Worm (Caenorhabditis elegans) whole organism, L4 larva: Measurements from ENCODE around the gene gbh-2.

Experiments
- F44E2.7 ChIP-seq: fragments of 200-800 bp; sonication (Bioruptor generic); IDR thresholded peaks from 2 replicates; pipeline ENCODE4 v2.1.2; 2022; ENCODE audit warnings: missing genetic modification characterization, missing compliant biosample characterization
- Y105C5A.15 ChIP-seq: fragments of 200-800 bp; sonication (Bioruptor generic); IDR thresholded peaks from 2 replicates; pipeline ENCODE4 v1.3.6; 2022; ENCODE audit warnings: missing genetic modification characterization, missing compliant biosample characterization
- Y5F2A.4 ChIP-seq: fragments of 200-800 bp; sonication (Bioruptor generic); optimal IDR thresholded peaks from 2 replicates; lab custom pipeline; 2018; ENCODE audit warnings: mild to moderate bottlenecking, missing genetic modification characterization, missing compliant biosample characterization
- Y75B8A.6 ChIP-seq: fragments of 200-800 bp; sonication (Bioruptor generic); IDR thresholded peaks from 2 replicates; pipeline ENCODE4 v1.3.6; 2022; ENCODE audit warnings: missing genetic modification reagents, missing genetic modification characterization, missing compliant biosample characterization
- ZK337.2 ChIP-seq: fragments of 200-800 bp; sonication (Bioruptor generic); IDR thresholded peaks from 2 replicates; pipeline ENCODE4 v1.3.6; 2022; ENCODE audit warnings: missing genetic modification reagents, missing genetic modification characterization, missing compliant biosample characterization
- aha-1 ChIP-seq: fragments of 150-350 bp; peaks from one replicate; lab custom pipeline; 2014; ENCODE audit warnings: missing biosample characterization, missing genetic modification characterization
- ceh-32 ChIP-seq: sonication (generic microtip); optimal IDR thresholded peaks from 2 replicates; lab custom pipeline; 2016; ENCODE audit warnings: mild to moderate bottlenecking, missing genetic modification characterization, missing compliant biosample characterization; ENCODE audit not compliant: poor library complexity
- ceh-44 ChIP-seq: fragments of 200-800 bp; sonication (Bioruptor generic); IDR thresholded peaks from 2 replicates; pipeline ENCODE4 v1.3.6; 2022; ENCODE audit warnings: missing genetic modification reagents, missing genetic modification characterization, missing compliant biosample characterization
- ceh-82 ChIP-seq: sonication (generic microtip); optimal IDR thresholded peaks from 2 replicates; lab custom pipeline; 2017; ENCODE audit warnings: missing biosample characterization, missing genetic modification characterization
- cey-2 ChIP-seq: sonication (generic microtip); optimal IDR thresholded peaks from 3 replicates; lab custom pipeline; 2017; ENCODE audit warnings: missing genetic modification characterization, mild to moderate bottlenecking, missing compliant biosample characterization, antibody characterized with exemption, borderline replicate concordance; ENCODE audit not compliant: insufficient read depth
- daf-16 ChIP-seq, 3 experiments: sonication (generic microtip); optimal IDR thresholded peaks; 2 replicates each; lab custom pipeline; 2016 to 2017; ENCODE audit warnings: missing genetic modification characterization in 3 of 3, missing genetic modification reagents in 3 of 3, mild to moderate bottlenecking in 2 of 3, missing compliant biosample characterization in 2 of 3, missing biosample characterization in 1 of 3, moderate library complexity in 1 of 3
- dmd-6 ChIP-seq: fragments of 200-800 bp; sonication (Bioruptor generic); IDR thresholded peaks from 2 replicates; pipeline ENCODE4 v1.3.6; 2022; ENCODE audit warnings: missing genetic modification reagents, missing genetic modification characterization, missing compliant biosample characterization
- duxl-1 ChIP-seq: sonication (generic microtip); optimal IDR thresholded peaks from 2 replicates; lab custom pipeline; 2016; ENCODE audit warnings: mild to moderate bottlenecking, missing genetic modification characterization, moderate library complexity, missing compliant biosample characterization; ENCODE audit not compliant: poor library complexity
- hmg-1.1 ChIP-seq: fragments of 200-800 bp; sonication (Bioruptor generic); IDR thresholded peaks from 2 replicates; pipeline ENCODE4 v1.3.6; 2022; ENCODE audit warnings: missing genetic modification reagents, missing genetic modification characterization, missing compliant biosample characterization
- lin-15B ChIP-seq: fragments of 150-350 bp; sonication (generic microtip); optimal IDR thresholded peaks from 3 replicates; lab custom pipeline; 2014; ENCODE audit warnings: missing biosample characterization, missing genetic modification characterization
- lin-29 ChIP-seq: fragments of 200-800 bp; sonication (Bioruptor generic); IDR thresholded peaks from 2 replicates; pipeline ENCODE4 v1.3.6; 2022; ENCODE audit warnings: missing genetic modification reagents, missing genetic modification characterization, missing compliant biosample characterization
- lin-38 ChIP-seq: fragments of 200-800 bp; sonication (Bioruptor generic); IDR thresholded peaks from 2 replicates; pipeline ENCODE4 v1.3.6; 2022; ENCODE audit warnings: missing genetic modification reagents, missing genetic modification characterization, missing compliant biosample characterization
- lin-39 ChIP-seq: fragments of 150-350 bp; optimal IDR thresholded peaks from 2 replicates; lab custom pipeline; 2014; ENCODE audit warnings: missing biosample characterization, missing genetic modification reagents, missing genetic modification characterization
- lir-3 ChIP-seq: sonication (generic microtip); optimal IDR thresholded peaks from 2 replicates; lab custom pipeline; 2016; ENCODE audit warnings: mild to moderate bottlenecking, missing genetic modification characterization, missing compliant biosample characterization
- lsy-2 ChIP-seq, 2 experiments: fragments of 150-350 bp in 1 of 2; sonication (generic microtip) in 1 of 2; optimal IDR thresholded peaks; 2 replicates each; lab custom pipeline; 2014 to 2017; ENCODE audit warnings: missing biosample characterization in 2 of 2, missing genetic modification characterization in 2 of 2
- madf-9 ChIP-seq: fragments of 200-800 bp; sonication (Bioruptor generic); conservative IDR thresholded peaks from 2 replicates; pipeline ENCODE4 v1.3.6; 2022; ENCODE audit warnings: missing genetic modification reagents, missing genetic modification characterization, missing compliant biosample characterization
- nhr-237 ChIP-seq: sonication (generic microtip); optimal IDR thresholded peaks from 2 replicates; lab custom pipeline; 2017; ENCODE audit warnings: missing biosample characterization, missing genetic modification characterization
- nhr-41 ChIP-seq: fragments of 200-800 bp; sonication (Bioruptor generic); IDR thresholded peaks from 2 replicates; pipeline ENCODE4 v1.3.6; 2022; ENCODE audit warnings: missing genetic modification reagents, missing genetic modification characterization, missing compliant biosample characterization
- nhr-6 ChIP-seq: fragments of 150-350 bp; optimal IDR thresholded peaks from 2 replicates; lab custom pipeline; 2014; ENCODE audit warnings: missing biosample characterization, missing genetic modification characterization
- nhr-76 ChIP-seq: fragments of 150-350 bp; optimal IDR thresholded peaks from 2 replicates; lab custom pipeline; 2014; ENCODE audit warnings: missing biosample characterization, missing genetic modification characterization
- nhr-77 ChIP-seq: fragments of 150-350 bp; optimal IDR thresholded peaks from 2 replicates; lab custom pipeline; 2014; ENCODE audit warnings: missing biosample characterization, missing genetic modification characterization
- php-3 ChIP-seq: fragments of 200-800 bp; sonication (Bioruptor generic); IDR thresholded peaks from 2 replicates; pipeline ENCODE4 v1.3.6; 2022; ENCODE audit warnings: missing genetic modification reagents, missing genetic modification characterization, missing compliant biosample characterization
- set-16 ChIP-seq: fragments of 200-800 bp; sonication (Bioruptor generic); IDR thresholded peaks from 2 replicates; pipeline ENCODE4 v1.3.6; 2022; ENCODE audit warnings: missing genetic modification reagents, missing genetic modification characterization, missing compliant biosample characterization
- skn-1 ChIP-seq: fragments of 150-350 bp; optimal IDR thresholded peaks from 2 replicates; lab custom pipeline; 2014; ENCODE audit warnings: missing biosample characterization, missing genetic modification characterization
- snpc-4 ChIP-seq: fragments of 150-350 bp; optimal IDR thresholded peaks from 2 replicates; lab custom pipeline; 2014; ENCODE audit warnings: missing biosample characterization, missing genetic modification characterization
- spr-1 ChIP-seq: sonication (generic microtip); optimal IDR thresholded peaks from 2 replicates; lab custom pipeline; 2016; ENCODE audit warnings: mild to moderate bottlenecking, missing genetic modification characterization, missing compliant biosample characterization
- tag-97 ChIP-seq: fragments of 200-800 bp; sonication (Bioruptor generic); IDR thresholded peaks from 2 replicates; pipeline ENCODE4 v1.3.6; 2022; ENCODE audit warnings: missing genetic modification characterization, missing compliant biosample characterization
- unc-62 ChIP-seq, 3 experiments: fragments of 150-350 bp in 1 of 3; sonication (generic microtip); optimal IDR thresholded peaks in 2 of 3; peaks in 1 of 3; 1 replicate in 1 of 3; 2 replicates in 2 of 3; lab custom pipeline; 2014 to 2017; ENCODE audit warnings: missing biosample characterization in 3 of 3, missing genetic modification characterization in 3 of 3, missing genetic modification reagents in 3 of 3, missing genotype in 1 of 3
- vab-7 ChIP-seq: fragments of 200-800 bp; sonication (Bioruptor generic); IDR thresholded peaks from 2 replicates; pipeline ENCODE4 v1.3.6; 2022; ENCODE audit warnings: missing genetic modification reagents, missing genetic modification characterization, missing compliant biosample characterization
- zfp-3 ChIP-seq: fragments of 200-800 bp; sonication (Bioruptor generic); conservative IDR thresholded peaks from 2 replicates; pipeline ENCODE4 v1.3.6; 2022; ENCODE audit warnings: missing genetic modification reagents, missing genetic modification characterization, missing compliant biosample characterization
- zip-11 ChIP-seq: fragments of 200-800 bp; sonication (Bioruptor generic); IDR thresholded peaks from 2 replicates; pipeline ENCODE4 v1.3.6; 2022; ENCODE audit warnings: missing genetic modification characterization, missing compliant biosample characterization
- ztf-11 ChIP-seq: fragments of 150-350 bp; optimal IDR thresholded peaks from 2 replicates; lab custom pipeline; 2014; ENCODE audit warnings: missing biosample characterization, missing genetic modification characterization

Gene gbh-2

ce11 chrII:8472916-8473315, 12.8 kb upstream of the gbh-2 start:
- TF ChIP-seq unc-62 (GFP tag; optimal IDR thresholded peaks at IDR 0.05 in 1 of 2; lab: Kevin White, UChicago), result peak in 1 of 2 experiments; percentile 91
- no peak for TF ChIP-seq unc-62 (tag; optimal IDR thresholded peaks at IDR 0.05; lab: Kevin White, UChicago)
- TF ChIP-seq skn-1 (tag; lab: Kevin White, UChicago), result no peak

- TF ChIP-seq ceh-32 (no peak), nhr-237 (tag; lab: Kevin White, UChicago) (no peak), dmd-6 (GFP tag; lab: Robert Waterston, UW) (no peak), hmg-1.1 (GFP tag; lab: Robert Waterston, UW) (no peak), cey-2 (tag; lab: Kevin White, UChicago) (no peak), aha-1 (tag; lab: Kevin White, UChicago) (no peak), lin-15B (no peak), F44E2.7 (no peak), Y5F2A.4 (no peak), daf-16 (GFP tag; optimal IDR thresholded peaks at IDR 0.05; lab: Kevin White, UChicago) (no peak), daf-16 (tag; optimal IDR thresholded peaks at IDR 0.05; lab: Kevin White, UChicago) (no peak), lin-29 (GFP tag; lab: Robert Waterston, UW) (no peak), ceh-82 (no peak), lin-39 (no peak), tag-97 (no peak), set-16 (no peak), madf-9 (GFP tag; lab: Robert Waterston, UW) (no peak), nhr-41 (GFP tag; lab: Robert Waterston, UW) (no peak), lin-38 (GFP tag; lab: Robert Waterston, UW) (no peak), spr-1 (tag; lab: Kevin White, UChicago) (no peak), ztf-11 (no peak)
Measured at ce11 chrII:8475306-8475822, 10.3 kb upstream of the gbh-2 start, which contains the start of the genes M05D6.1 and M05D6.3. Gene M05D6.1 (minus strand): TSS chrII:8475406. Gene M05D6.3 (plus strand): TSS chrII:8475772.

- no peak for TF ChIP-seq nhr-6
- TF ChIP-seq ceh-44, result no peak
- TF ChIP-seq nhr-41 (GFP tag; lab: Robert Waterston, UW), result no peak
- peak; percentile 18; the same call in 1 of the 2 replicates for TF ChIP-seq vab-7
- peak in 1 of 2 experiments; percentile 6 for TF ChIP-seq lsy-2 (tag; optimal IDR thresholded peaks at IDR 0.05; lab: Kevin White, UChicago)
- no peak for TF ChIP-seq spr-1 (tag; lab: Kevin White, UChicago)
- TF ChIP-seq daf-16 (GFP tag; optimal IDR thresholded peaks at IDR 0.05; lab: Kevin White, UChicago), result no peak
- TF ChIP-seq daf-16 (tag; optimal IDR thresholded peaks at IDR 0.05; lab: Kevin White, UChicago), result peak; percentile 29
- no peak for TF ChIP-seq nhr-76
Measured at ce11 chrII:8479337-8479736, 6.3 kb upstream of the gbh-2 start.

ce11 chrII:8480166-8480565, 5.5 kb upstream of the gbh-2 start, which contains the start of gene lact-4:
Gene lact-4 (minus strand): TSS chrII:8480478.
- TF ChIP-seq lir-3 (no peak), ZK337.2 (GFP tag; lab: Robert Waterston, UW) (no peak), zip-11 (GFP tag; lab: Robert Waterston, UW) (no peak), snpc-4 (tag; lab: Kevin White, UChicago) (no peak), php-3 (GFP tag; lab: Robert Waterston, UW) (no peak), Y105C5A.15 (GFP tag; lab: Robert Waterston, UW) (0 out of 2 replicates have a peak, but pooled peaks have one; percentile 8), dmd-6 (GFP tag; lab: Robert Waterston, UW) (no peak), Y75B8A.6 (no peak), unc-62 (GFP tag; optimal IDR thresholded peaks at IDR 0.05 in 1 of 2; lab: Kevin White, UChicago) (peak in 1 of 2 experiments; percentile 11), unc-62 (tag; optimal IDR thresholded peaks at IDR 0.05; lab: Kevin White, UChicago) (no peak), nhr-77 (tag; lab: Kevin White, UChicago) (no peak), aha-1 (tag; lab: Kevin White, UChicago) (peak; percentile 93), lin-39 (no peak), zfp-3 (GFP tag; lab: Robert Waterston, UW) (no peak), hmg-1.1 (GFP tag; lab: Robert Waterston, UW) (no peak), nhr-6 (no peak), duxl-1 (tag; lab: Kevin White, UChicago) (no peak)
